Worm (Caenorhabditis elegans) whole organism, L1 larva: ENCODE data around the gene C25E10.12.

ENCODE experiments used
- C16A3.4 ChIP-seq: fragments of 150-350 bp; optimal IDR thresholded peaks from 2 replicates; lab custom pipeline; 2014; ENCODE audit warnings: missing biosample characterization, missing genetic modification characterization
- Y116A8C.19 ChIP-seq: sonication (generic microtip); optimal IDR thresholded peaks from 2 replicates; lab custom pipeline; 2016; ENCODE audit warnings: missing compliant biosample characterization, missing genetic modification characterization, borderline replicate concordance
- aly-2 ChIP-seq: fragments of 150-350 bp; optimal IDR thresholded peaks from 2 replicates; lab custom pipeline; 2014; ENCODE audit warnings: missing biosample characterization, missing genetic modification characterization
- blmp-1 ChIP-seq: fragments of 150-350 bp; optimal IDR thresholded peaks from 2 replicates; lab custom pipeline; 2014; ENCODE audit warnings: missing biosample characterization, missing genetic modification characterization
- ceh-63 ChIP-seq: fragments of 200-800 bp; sonication (Bioruptor generic); optimal IDR thresholded peaks from 2 replicates; lab custom pipeline; 2018; ENCODE audit warnings: mild to moderate bottlenecking, missing genetic modification characterization, missing compliant biosample characterization
- ceh-8 ChIP-seq: fragments of 200-800 bp; sonication (Bioruptor generic); optimal IDR thresholded peaks from 2 replicates; lab custom pipeline; 2018; ENCODE audit warnings: mild to moderate bottlenecking, missing genetic modification characterization, moderate library complexity, missing compliant biosample characterization
- ceh-90 ChIP-seq: sonication (generic microtip); optimal IDR thresholded peaks from 2 replicates; lab custom pipeline; 2016; ENCODE audit warnings: missing genetic modification characterization, missing compliant biosample characterization
- ces-1 ChIP-seq: fragments of 150-350 bp; optimal IDR thresholded peaks from 2 replicates; lab custom pipeline; 2014; ENCODE audit warnings: missing biosample characterization, missing genetic modification reagents, missing genetic modification characterization
- dpl-1 ChIP-seq, 3 experiments: fragments of 150-350 bp in 2 of 3; sonication (generic microtip) in 1 of 3; optimal IDR thresholded peaks; 2 replicates each; lab custom pipeline; 2014 to 2017; ENCODE audit warnings: missing biosample characterization in 3 of 3, missing genetic modification characterization in 3 of 3, missing genetic modification reagents in 3 of 3
- efl-1 ChIP-seq, 4 experiments: fragments of 150-350 bp; optimal IDR thresholded peaks in 3 of 4; peaks in 1 of 4; 1 replicate in 1 of 4; 2 replicates in 3 of 4; lab custom pipeline; 2014; ENCODE audit warnings: missing biosample characterization in 2 of 4, missing genetic modification characterization in 2 of 4, missing genetic modification reagents in 2 of 4
- elt-3 ChIP-seq, 6 experiments: fragments of 150-350 bp in 1 of 6; sonication (generic microtip); optimal IDR thresholded peaks; 2 replicates each; lab custom pipeline; 2017 to 2018; ENCODE audit warnings: missing biosample characterization in 6 of 6, missing genetic modification characterization in 6 of 6, inconsistent platforms in 1 of 6
- ets-5 ChIP-seq: fragments of 200-800 bp; sonication (Bioruptor generic); IDR thresholded peaks from 2 replicates; pipeline ENCODE4 v1.3.6; 2022; ENCODE audit warnings: missing genetic modification characterization, missing compliant biosample characterization
- fos-1 ChIP-seq: fragments of 150-350 bp; optimal IDR thresholded peaks from 2 replicates; lab custom pipeline; 2014; ENCODE audit warnings: missing biosample characterization, missing genetic modification characterization
- hlh-17 ChIP-seq: fragments of 200-800 bp; sonication (Bioruptor generic); optimal IDR thresholded peaks from 2 replicates; lab custom pipeline; 2018; ENCODE audit warnings: missing genetic modification characterization, mild to moderate bottlenecking, missing compliant biosample characterization, moderate library complexity, borderline replicate concordance
- hlh-4 ChIP-seq: sonication (generic microtip); optimal IDR thresholded peaks from 2 replicates; lab custom pipeline; 2016; ENCODE audit warnings: mild to moderate bottlenecking, missing genetic modification characterization, missing compliant biosample characterization
- jun-1 ChIP-seq: fragments of 150-350 bp; optimal IDR thresholded peaks from 2 replicates; lab custom pipeline; 2014; ENCODE audit warnings: missing biosample characterization, missing genetic modification reagents, missing genetic modification characterization
- lin-14 ChIP-seq: fragments of 200-800 bp; sonication (Bioruptor generic); optimal IDR thresholded peaks from 2 replicates; lab custom pipeline; 2018; ENCODE audit warnings: mild to moderate bottlenecking, missing genetic modification characterization, moderate library complexity, missing compliant biosample characterization
- lin-35 ChIP-seq, 2 experiments: fragments of 150-350 bp; optimal IDR thresholded peaks; 2 replicates each; lab custom pipeline; 2014; ENCODE audit warnings: missing biosample characterization in 2 of 2, missing genetic modification characterization in 2 of 2, missing genetic modification reagents in 2 of 2
- lin-39 ChIP-seq: fragments of 150-350 bp; optimal IDR thresholded peaks from 2 replicates; lab custom pipeline; 2014; ENCODE audit warnings: missing biosample characterization, missing genetic modification reagents, missing genetic modification characterization
- lsy-2 ChIP-seq, 2 experiments: fragments of 150-350 bp; optimal IDR thresholded peaks; 2 replicates each; lab custom pipeline; 2014; ENCODE audit warnings: missing biosample characterization in 2 of 2, missing genetic modification characterization in 2 of 2
- mab-9 ChIP-seq: fragments of 200-800 bp; sonication (Bioruptor generic); IDR thresholded peaks from 2 replicates; pipeline ENCODE4 v1.3.6; 2022; ENCODE audit warnings: missing genetic modification reagents, missing genetic modification characterization, missing compliant biosample characterization
- mdl-1 ChIP-seq, 2 experiments: fragments of 150-350 bp; optimal IDR thresholded peaks; 2 replicates each; lab custom pipeline; 2014 to 2017; ENCODE audit warnings: missing biosample characterization in 2 of 2, missing genetic modification characterization in 2 of 2, inconsistent platforms in 1 of 2
- mef-2 ChIP-seq: fragments of 150-350 bp; optimal IDR thresholded peaks from 2 replicates; lab custom pipeline; 2014; ENCODE audit warnings: missing biosample characterization, missing genetic modification characterization
- nhr-12 ChIP-seq: sonication (generic microtip); optimal IDR thresholded peaks from 2 replicates; lab custom pipeline; 2017; ENCODE audit warnings: missing biosample characterization, missing genetic modification characterization
- nhr-20 ChIP-seq: sonication (generic microtip); optimal IDR thresholded peaks from 2 replicates; lab custom pipeline; 2016; ENCODE audit warnings: mild to moderate bottlenecking, missing genetic modification characterization, missing compliant biosample characterization
- nhr-237 ChIP-seq: fragments of 150-350 bp; optimal IDR thresholded peaks from 2 replicates; lab custom pipeline; 2014; ENCODE audit warnings: missing biosample characterization, missing genetic modification characterization
- nhr-28 ChIP-seq: fragments of 150-350 bp; optimal IDR thresholded peaks from 2 replicates; lab custom pipeline; 2014; ENCODE audit warnings: missing biosample characterization, missing genetic modification characterization
- nhr-71 ChIP-seq: sonication (generic microtip); optimal IDR thresholded peaks from 2 replicates; lab custom pipeline; 2016; ENCODE audit warnings: mild to moderate bottlenecking, missing genetic modification characterization, moderate library complexity, missing compliant biosample characterization
- nhr-85 ChIP-seq: sonication (generic microtip); peaks from one replicate; lab custom pipeline; 2016; ENCODE audit warnings: missing genetic modification characterization, inconsistent platforms, missing compliant biosample characterization
- nhr-90 ChIP-seq: sonication (generic microtip); optimal IDR thresholded peaks from 2 replicates; lab custom pipeline; 2016; ENCODE audit warnings: mild to moderate bottlenecking, missing genetic modification characterization, missing compliant biosample characterization; ENCODE audit not compliant: poor library complexity
- pag-3 ChIP-seq: sonication (generic microtip); optimal IDR thresholded peaks from 2 replicates; lab custom pipeline; 2017; ENCODE audit warnings: missing genetic modification characterization, mild to moderate bottlenecking, missing compliant biosample characterization, antibody characterized with exemption, borderline replicate concordance; ENCODE audit not compliant: insufficient read depth
- pax-3 ChIP-seq: fragments of 200-800 bp; sonication (Bioruptor generic); optimal IDR thresholded peaks from 2 replicates; lab custom pipeline; 2018; ENCODE audit warnings: mild to moderate bottlenecking, missing genetic modification characterization, moderate library complexity, missing compliant biosample characterization
- skn-1 ChIP-seq: fragments of 150-350 bp; optimal IDR thresholded peaks from 2 replicates; lab custom pipeline; 2014; ENCODE audit warnings: missing biosample characterization, missing genetic modification characterization
- snpc-4 ChIP-seq: fragments of 150-350 bp; optimal IDR thresholded peaks from 2 replicates; lab custom pipeline; 2014; ENCODE audit warnings: missing biosample characterization, missing genetic modification characterization
- snu-23 ChIP-seq: sonication (generic microtip); optimal IDR thresholded peaks from 2 replicates; lab custom pipeline; 2016; ENCODE audit warnings: missing genetic modification characterization, missing compliant biosample characterization
- sup-37 ChIP-seq: fragments of 200-800 bp; sonication (Bioruptor generic); optimal IDR thresholded peaks from 2 replicates; lab custom pipeline; 2018; ENCODE audit warnings: mild to moderate bottlenecking, missing genetic modification characterization, missing compliant biosample characterization
- unc-30 ChIP-seq: sonication (generic microtip); optimal IDR thresholded peaks from 2 replicates; lab custom pipeline; 2017; ENCODE audit warnings: missing biosample characterization, missing genetic modification characterization
- unc-62 ChIP-seq: fragments of 150-350 bp; optimal IDR thresholded peaks from 2 replicates; lab custom pipeline; 2014; ENCODE audit warnings: missing biosample characterization, missing genetic modification reagents, missing genetic modification characterization
- unc-86 ChIP-seq: sonication (generic microtip); optimal IDR thresholded peaks from 2 replicates; lab custom pipeline; 2016; ENCODE audit warnings: missing genetic modification characterization, missing compliant biosample characterization
- unc-98 ChIP-seq: fragments of 200-800 bp; sonication (Bioruptor generic); IDR thresholded peaks from 2 replicates; pipeline ENCODE4 v1.3.6; 2022; ENCODE audit warnings: missing genetic modification characterization, missing compliant biosample characterization
- vab-15 ChIP-seq: sonication (generic microtip); optimal IDR thresholded peaks from 2 replicates; lab custom pipeline; 2017; ENCODE audit warnings: missing genotype, mild to moderate bottlenecking, missing genetic modification characterization, missing compliant biosample characterization
- zip-4 ChIP-seq: fragments of 200-800 bp; sonication (Bioruptor generic); optimal IDR thresholded peaks from 2 replicates; lab custom pipeline; 2018; ENCODE audit warnings: mild to moderate bottlenecking, missing genetic modification characterization, moderate library complexity, missing compliant biosample characterization
- ztf-11 ChIP-seq, 2 experiments: sonication (generic microtip); optimal IDR thresholded peaks; 2 replicates each; lab custom pipeline; 2016 to 2017; ENCODE audit warnings: missing genetic modification characterization in 2 of 2, missing biosample characterization in 1 of 2, missing compliant biosample characterization in 1 of 2

Gene C25E10.12

DNA sequence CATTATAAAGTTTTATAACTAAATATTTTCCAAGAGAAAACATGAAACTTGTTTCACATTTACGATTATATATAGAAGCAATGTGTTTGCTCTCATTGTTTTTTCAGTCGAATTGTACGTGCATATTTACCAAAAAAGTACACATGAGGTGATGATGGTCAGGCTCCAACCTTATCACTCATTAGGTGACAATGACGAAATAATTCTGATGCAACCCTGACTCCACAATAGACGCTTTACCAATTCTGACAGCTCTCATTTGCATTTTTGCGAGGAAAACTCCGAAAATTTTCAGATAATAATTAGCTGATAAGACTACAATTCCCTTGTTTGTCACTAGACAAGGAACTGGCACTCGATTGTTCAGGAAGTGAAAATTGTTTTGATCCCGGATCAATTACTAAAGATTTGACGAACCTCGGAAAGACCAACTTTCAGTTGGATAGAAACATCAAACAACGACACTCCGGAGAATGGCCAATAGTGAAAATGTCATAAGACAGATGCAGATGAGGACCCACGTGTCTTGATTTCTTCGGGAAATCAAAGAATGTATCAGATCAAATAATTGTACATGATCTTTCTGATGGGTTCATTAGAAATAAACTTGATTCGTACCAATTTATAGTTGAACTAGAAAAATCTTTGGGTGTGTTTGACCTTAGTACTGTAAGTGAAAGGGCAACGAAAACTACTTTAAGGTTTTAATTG is 16.7 kb upstream of the C25E10.12 start (continued):
- TF ChIP-seq hlh-17 (GFP tag; lab: Kevin White, UChicago) (no peak), mdl-1 (tag; optimal IDR thresholded peaks at IDR 0.05; lab: Kevin White, UChicago) (peak in 1 of 2 experiments; percentile 45)
- TF ChIP-seq, all 84 proteins: peak for 16

DNA sequence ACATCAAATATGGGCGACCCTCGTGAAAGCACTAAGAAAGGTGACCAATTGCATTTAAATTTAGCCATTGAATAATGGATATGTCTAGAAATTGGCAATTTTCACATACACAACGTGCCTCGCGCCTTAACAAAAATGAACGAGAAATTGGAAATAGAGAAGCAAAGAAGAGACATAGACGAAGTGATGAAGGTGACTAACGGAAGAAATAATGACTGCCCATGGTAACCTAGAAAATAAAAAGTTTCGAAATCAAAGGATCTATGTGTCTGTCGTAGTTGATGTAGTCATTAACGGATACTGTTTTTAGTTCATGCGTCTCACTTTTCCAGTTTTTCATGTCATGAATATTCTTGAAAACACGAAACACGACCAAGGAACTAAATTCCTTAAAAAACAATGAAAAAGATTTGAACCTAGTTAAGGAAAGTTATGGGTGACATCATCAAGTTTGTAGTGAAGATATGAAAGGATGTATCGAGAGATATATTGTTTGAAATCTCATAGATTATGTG is 15.9 kb upstream of the C25E10.12 start:
- TF ChIP-seq snpc-4 (no peak), nhr-20 (tag; lab: Kevin White, UChicago) (no peak), nhr-28 (no peak), ceh-90 (no peak), unc-62 (GFP tag; lab: Kevin White, UChicago) (no peak), nhr-90 (tag; lab: Kevin White, UChicago) (no peak), elt-3 (tag; optimal IDR thresholded peaks at IDR 0.05; lab: Kevin White, UChicago) (no peak), ceh-63 (no peak), blmp-1 (tag; lab: Kevin White, UChicago) (peak; percentile 25), ets-5 (GFP tag; lab: Robert Waterston, UW) (no peak), pag-3 (tag; lab: Kevin White, UChicago) (no peak), pax-3 (tag; lab: Kevin White, UChicago) (no peak), Y116A8C.19 (tag; lab: Kevin White, UChicago) (no peak), zip-4 (GFP tag; lab: Kevin White, UChicago) (no peak), efl-1 (optimal IDR thresholded peaks at IDR 0.05; lab: Kevin White, UChicago) (no peak), efl-1 (GFP tag; optimal IDR thresholded peaks at IDR 0.05 in 1 of 2; lab: Kevin White, UChicago) (peak in 1 of 2 experiments; percentile 73), nhr-12 (tag; lab: Kevin White, UChicago) (no peak), jun-1 (no peak), nhr-85 (tag; lab: Kevin White, UChicago) (peak; percentile 90), hlh-17 (GFP tag; lab: Kevin White, UChicago) (no peak), ces-1 (GFP tag; lab: Kevin White, UChicago) (no peak), vab-15 (tag; lab: Kevin White, UChicago) (no peak), lin-14 (GFP tag; lab: Kevin White, UChicago) (peak; percentile 32), fos-1 (peak; percentile 3)

DNA sequence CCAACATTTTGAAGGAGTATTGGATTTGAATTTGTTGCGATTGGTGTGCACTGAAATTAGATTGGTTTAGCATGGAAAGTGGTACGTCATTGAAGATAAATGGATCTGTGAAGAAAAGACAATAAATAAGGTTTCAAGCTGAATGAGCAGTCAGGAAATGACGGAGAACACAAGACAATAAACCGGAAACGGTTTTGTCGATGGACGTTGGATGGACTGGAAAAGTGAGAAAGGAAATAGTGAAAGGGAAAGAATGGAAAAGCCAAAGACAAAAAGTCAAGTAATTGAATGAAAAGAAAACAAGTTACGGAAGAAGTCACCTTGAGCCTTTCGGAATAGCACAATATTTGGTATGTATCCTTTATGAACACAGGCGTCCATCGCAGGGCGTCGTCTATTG is 14.0 kb upstream of the C25E10.12 start, which contains the start of gene T27E4.7:
T27E4.7 (minus strand) TSS at position 50 of the 400 bp plus-strand sequence.
- no peak for TF ChIP-seq pax-3 (tag; lab: Kevin White, UChicago)
- TF ChIP-seq efl-1 (optimal IDR thresholded peaks at IDR 0.05; lab: Kevin White, UChicago) = no peak
- TF ChIP-seq efl-1 (GFP tag; optimal IDR thresholded peaks at IDR 0.05 in 1 of 2; lab: Kevin White, UChicago) = peak in 1 of 2 experiments; percentile 86

DNA sequence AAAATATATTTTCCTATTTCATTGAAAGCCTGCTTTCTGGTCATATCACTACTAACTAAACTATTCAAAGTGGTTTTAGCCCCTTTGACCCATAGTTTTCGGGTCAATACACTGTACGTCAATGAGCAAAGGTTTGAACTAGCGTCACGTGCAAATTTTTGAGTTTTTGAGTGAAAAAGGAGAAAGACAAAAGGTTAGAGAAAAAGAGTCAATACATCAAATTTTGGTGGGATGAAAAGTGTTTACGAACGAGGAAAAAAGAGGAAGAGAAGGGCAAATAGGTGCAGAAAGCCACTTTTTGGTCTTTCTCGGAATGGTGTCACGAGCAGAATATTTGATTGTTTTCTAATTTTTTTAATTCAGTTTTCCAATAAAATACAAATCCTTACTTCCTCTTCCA is 13.6 kb upstream of the C25E10.12 start:
- no peak for TF ChIP-seq ztf-11 (tag; optimal IDR thresholded peaks at IDR 0.05; lab: Kevin White, UChicago)
- no peak for TF ChIP-seq aly-2 (tag; lab: Kevin White, UChicago)
- TF ChIP-seq pax-3 (tag; lab: Kevin White, UChicago) = no peak
- TF ChIP-seq skn-1 (tag; lab: Kevin White, UChicago) = no peak
- no peak for TF ChIP-seq dpl-1 (GFP tag; optimal IDR thresholded peaks at IDR 0.05; lab: Kevin White, UChicago)
- TF ChIP-seq unc-30 (tag; lab: Kevin White, UChicago) = no peak
- TF ChIP-seq mef-2 (tag; lab: Kevin White, UChicago) = no peak
- no peak for TF ChIP-seq ceh-8
- TF ChIP-seq mab-9 (GFP tag; lab: Robert Waterston, UW) = no peak
- no peak for TF ChIP-seq nhr-28
- TF ChIP-seq lin-35 (GFP tag; optimal IDR thresholded peaks at IDR 0.05; lab: Kevin White, UChicago) = peak in 1 of 2 experiments; percentile 16
- no peak for TF ChIP-seq snu-23
- no peak for TF ChIP-seq hlh-4 (tag; lab: Kevin White, UChicago)
- peak; percentile 46 for TF ChIP-seq nhr-20 (tag; lab: Kevin White, UChicago)
- TF ChIP-seq lin-39 (tag; lab: Kevin White, UChicago) = no peak
- TF ChIP-seq lsy-2 (tag; optimal IDR thresholded peaks at IDR 0.05; lab: Kevin White, UChicago) = peak; percentile 4 to 35
- no peak for TF ChIP-seq nhr-237 (tag; lab: Kevin White, UChicago)
- TF ChIP-seq unc-86 (tag; lab: Kevin White, UChicago) = no peak
- peak in 1 of 2 experiments; percentile 68 for TF ChIP-seq mdl-1 (tag; optimal IDR thresholded peaks at IDR 0.05; lab: Kevin White, UChicago)
- no peak for TF ChIP-seq vab-15 (tag; lab: Kevin White, UChicago)
- no peak for TF ChIP-seq sup-37
- TF ChIP-seq C16A3.4 (tag; lab: Kevin White, UChicago) = no peak
- no peak for TF ChIP-seq blmp-1 (tag; lab: Kevin White, UChicago)
- TF ChIP-seq nhr-71 (tag; lab: Kevin White, UChicago) = peak; percentile 53
- TF ChIP-seq unc-98 = no peak
